Worm (Caenorhabditis elegans) whole organism, L4 larva: Measurements from ENCODE around the gene C05E4.7.

Experiments used
- ctbp-1 ChIP-seq: fragments of 200-800 bp; sonication (Bioruptor generic); IDR thresholded peaks from 2 replicates; pipeline ENCODE4 v1.3.6; 2022; ENCODE audit warnings: missing genetic modification reagents, missing genetic modification characterization, missing compliant biosample characterization
- hif-1 ChIP-seq, 2 experiments: sonication (generic microtip); optimal IDR thresholded peaks; 2 replicates each; lab custom pipeline; 2016 to 2017; ENCODE audit warnings: missing compliant biosample characterization in 2 of 2, missing genetic modification characterization in 2 of 2, missing genetic modification reagents in 2 of 2, missing genotype in 2 of 2, mild to moderate bottlenecking in 1 of 2
- mep-1 ChIP-seq: fragments of 150-350 bp; sonication (generic microtip); optimal IDR thresholded peaks from 3 replicates; lab custom pipeline; 2014; ENCODE audit warnings: missing biosample characterization, missing genetic modification characterization
- ztf-11 ChIP-seq: fragments of 150-350 bp; optimal IDR thresholded peaks from 2 replicates; lab custom pipeline; 2014; ENCODE audit warnings: missing biosample characterization, missing genetic modification characterization

The C05E4.7 gene

ce11 chrV:782432-782831 lies 40.5 kb downstream of the C05E4.7 start, which contains the start of gene srab-16:
srab-16 (plus strand) TSS chrV:782732.
- TF ChIP-seq ztf-11 (no peak), ctbp-1 (GFP tag; lab: Robert Waterston, UW) (no peak), hif-1 (tag; optimal IDR thresholded peaks at IDR 0.05; lab: Kevin White, UChicago) (no peak), mep-1 (no peak)
